Worm (Caenorhabditis elegans): Measurements from ENCODE around the gene F08F3.4.

- TF ChIP-seq tbx-2 (tag; optimal IDR thresholded peaks at IDR 0.05) (no peak), ama-1 (optimal IDR thresholded peaks at IDR 0.05) (no peak), T23F11.4 (GFP tag; optimal IDR thresholded peaks at IDR 0.05) (no peak), ceh-34 (tag; optimal IDR thresholded peaks at IDR 0.05) (no peak), elt-4 (tag; optimal IDR thresholded peaks at IDR 0.05) (no peak), nfya-1 (tag; optimal IDR thresholded peaks at IDR 0.05) (no peak)
Observed at ce11 chrV:5403938-5404337, 6.8 kb upstream of the F08F3.4 start.

Measured in whole organism, late embryonic.